Fruit fly (Drosophila melanogaster) whole organism, embryonic: ENCODE measurements around the gene AGO2.

Experiments used
- CG10366 ChIP-seq: fragments of 200-800 bp; sonication (Bioruptor generic); IDR thresholded peaks from 2 replicates; pipeline ENCODE4 v1.3.6; 2022; ENCODE audit warnings: missing biosample characterization, missing genetic modification characterization
- CG10979 ChIP-seq: fragments of 200-800 bp; sonication (Bioruptor generic); optimal IDR thresholded peaks from 2 replicates; lab custom pipeline; 2018; ENCODE audit warnings: missing biosample characterization, mild to moderate bottlenecking, missing genetic modification characterization, moderate library complexity
- CG13424 ChIP-seq: fragments of 200-800 bp; sonication (Bioruptor generic); optimal IDR thresholded peaks from 2 replicates; lab custom pipeline; 2019; ENCODE audit warnings: missing biosample characterization, mild to moderate bottlenecking, missing genetic modification characterization, moderate library complexity
- CG14050 ChIP-seq: fragments of 200-800 bp; sonication (Bioruptor generic); IDR thresholded peaks from 3 replicates; pipeline ENCODE4 v1.3.6; 2022; ENCODE audit warnings: missing biosample characterization, missing genetic modification characterization
- CG14965 ChIP-seq: fragments of 200-800 bp; sonication (Bioruptor generic); optimal IDR thresholded peaks from 2 replicates; lab custom pipeline; 2016; ENCODE audit warnings: missing biosample characterization, missing genetic modification characterization, borderline replicate concordance
- CG15011 ChIP-seq: fragments of 200-800 bp; sonication (Bioruptor generic); optimal IDR thresholded peaks from 3 replicates; lab custom pipeline; 2018; ENCODE audit warnings: missing biosample characterization, mild to moderate bottlenecking, missing genetic modification characterization
- CG15479 ChIP-seq: fragments of 200-800 bp; sonication (Bioruptor generic); optimal IDR thresholded peaks from 3 replicates; lab custom pipeline; 2019; ENCODE audit warnings: missing biosample characterization, mild to moderate bottlenecking, missing genetic modification characterization, moderate library complexity
- CG1602 ChIP-seq: fragments of 200-800 bp; sonication (Bioruptor generic); optimal IDR thresholded peaks from 3 replicates; lab custom pipeline; 2016; ENCODE audit warnings: missing biosample characterization, missing genetic modification characterization
- CG16813 ChIP-seq: fragments of 200-800 bp; sonication (Bioruptor generic); IDR thresholded peaks from 3 replicates; pipeline ENCODE4 v1.3.6; 2022; ENCODE audit warnings: missing biosample characterization, missing genetic modification characterization; ENCODE audit not compliant: partially characterized antibody
- CG17829 ChIP-seq: fragments of 200-800 bp; optimal IDR thresholded peaks from 2 replicates; lab custom pipeline; 2019; ENCODE audit warnings: missing biosample characterization, mild to moderate bottlenecking, missing genetic modification characterization, moderate library complexity
- CG1832 ChIP-seq: fragments of 200-800 bp; sonication (Bioruptor generic); optimal IDR thresholded peaks from 2 replicates; lab custom pipeline; 2017; ENCODE audit warnings: missing biosample characterization, mild to moderate bottlenecking, missing genetic modification characterization, inconsistent platforms
- CG18764 ChIP-seq: fragments of 200-800 bp; sonication (Bioruptor generic); optimal IDR thresholded peaks from 3 replicates; lab custom pipeline; 2016; ENCODE audit warnings: missing biosample characterization, missing genetic modification characterization
- CG2120 ChIP-seq: fragments of 200-800 bp; sonication (Bioruptor generic); optimal IDR thresholded peaks from 3 replicates; lab custom pipeline; 2016; ENCODE audit warnings: missing biosample characterization, missing genetic modification characterization
- CG2202 ChIP-seq: fragments of 200-800 bp; sonication (Bioruptor generic); optimal IDR thresholded peaks from 2 replicates; lab custom pipeline; 2018; ENCODE audit warnings: missing biosample characterization, mild to moderate bottlenecking, missing genetic modification characterization
- CG2712 ChIP-seq: fragments of 200-800 bp; optimal IDR thresholded peaks from 3 replicates; lab custom pipeline; 2019; ENCODE audit warnings: missing biosample characterization, mild to moderate bottlenecking, missing genetic modification characterization, moderate library complexity
- CG30403 ChIP-seq: fragments of 200-800 bp; sonication (Bioruptor generic); optimal IDR thresholded peaks from 3 replicates; lab custom pipeline; 2016; ENCODE audit warnings: missing biosample characterization, missing genetic modification characterization
- CG31388 ChIP-seq: fragments of 200-800 bp; sonication (Bioruptor generic); optimal IDR thresholded peaks from 2 replicates; lab custom pipeline; 2016; ENCODE audit warnings: missing biosample characterization, missing genetic modification characterization
- CG4328 ChIP-seq: fragments of 200-800 bp; sonication (Bioruptor generic); optimal IDR thresholded peaks from 3 replicates; lab custom pipeline; 2017; ENCODE audit warnings: missing biosample characterization, missing genetic modification reagents, missing genetic modification characterization
- CG4404 ChIP-seq: fragments of 200-800 bp; sonication (Bioruptor generic); IDR thresholded peaks from 2 replicates; pipeline ENCODE4 v1.3.6; 2022; ENCODE audit warnings: missing biosample characterization, missing genetic modification characterization
- CG6272 ChIP-seq: fragments of 200-800 bp; sonication (Bioruptor generic); IDR thresholded peaks from 2 replicates; pipeline ENCODE4 v1.3.6; 2022; ENCODE audit warnings: missing biosample characterization, missing genetic modification characterization
- CG8281 ChIP-seq: fragments of 200-800 bp; sonication (Bioruptor generic); optimal IDR thresholded peaks from 2 replicates; lab custom pipeline; 2018; ENCODE audit warnings: missing biosample characterization, mild to moderate bottlenecking, missing genetic modification characterization, moderate library complexity
- Dek ChIP-seq: fragments of 200-800 bp; sonication (Bioruptor generic); optimal IDR thresholded peaks from 3 replicates; lab custom pipeline; 2019; ENCODE audit warnings: missing biosample characterization, mild to moderate bottlenecking, missing genetic modification characterization, moderate library complexity
- Doc2 ChIP-seq: fragments of 200-800 bp; sonication (Bioruptor generic); IDR thresholded peaks from 2 replicates; pipeline ENCODE4 v1.3.6; 2022; ENCODE audit warnings: missing biosample characterization, missing genetic modification characterization
- Dp ChIP-seq: fragments of 200-800 bp; sonication (Bioruptor generic); optimal IDR thresholded peaks from 2 replicates; lab custom pipeline; 2018; ENCODE audit warnings: missing biosample characterization, mild to moderate bottlenecking, missing genetic modification characterization, moderate library complexity
- HLH4C ChIP-seq: fragments of 200-800 bp; sonication (Bioruptor generic); IDR thresholded peaks from 3 replicates; pipeline ENCODE4 v1.3.6; 2022; ENCODE audit warnings: missing biosample characterization, missing genetic modification characterization; ENCODE audit not compliant: partially characterized antibody
- HLHmδ ChIP-seq: fragments of 200-800 bp; sonication (Bioruptor generic); optimal IDR thresholded peaks from 2 replicates; lab custom pipeline; 2018; ENCODE audit warnings: missing biosample characterization, mild to moderate bottlenecking, missing genetic modification characterization, moderate library complexity
- Hmx ChIP-seq: fragments of 200-800 bp; sonication (Bioruptor generic); optimal IDR thresholded peaks from 2 replicates; lab custom pipeline; 2016; ENCODE audit warnings: missing biosample characterization, missing genetic modification characterization
- MBD-R2 ChIP-seq: fragments of 200-800 bp; sonication (Bioruptor generic); IDR thresholded peaks from 2 replicates; pipeline ENCODE4 v1.3.6; 2022; ENCODE audit warnings: missing biosample characterization, missing genetic modification characterization
- Rfx ChIP-seq: fragments of 200-800 bp; sonication (Bioruptor generic); IDR thresholded peaks from 2 replicates; pipeline ENCODE4 v1.3.6; 2022; ENCODE audit warnings: missing biosample characterization, missing genetic modification characterization
- Sry-δ ChIP-seq: fragments of 200-800 bp; sonication (Bioruptor generic); optimal IDR thresholded peaks from 2 replicates; lab custom pipeline; 2016; ENCODE audit warnings: missing biosample characterization, missing genetic modification characterization
- TFAM ChIP-seq: fragments of 200-800 bp; sonication (Bioruptor generic); optimal IDR thresholded peaks from 2 replicates; lab custom pipeline; 2017; ENCODE audit warnings: missing biosample characterization, missing genetic modification characterization, inconsistent platforms
- ac ChIP-seq: fragments of 200-800 bp; sonication (Bioruptor generic); optimal IDR thresholded peaks from 3 replicates; lab custom pipeline; 2017; ENCODE audit warnings: missing biosample characterization, mild to moderate bottlenecking, missing genetic modification characterization
- crc ChIP-seq: fragments of 200-800 bp; sonication (Bioruptor generic); optimal IDR thresholded peaks from 2 replicates; lab custom pipeline; 2016; ENCODE audit warnings: missing biosample characterization, missing genetic modification characterization
- croc ChIP-seq: fragments of 200-800 bp; sonication (Bioruptor generic); conservative IDR thresholded peaks from 3 replicates; pipeline ENCODE4 v1.3.6; 2022; ENCODE audit warnings: missing biosample characterization, missing genetic modification characterization
- dimm ChIP-seq: fragments of 200-800 bp; sonication (Bioruptor generic); IDR thresholded peaks from 2 replicates; pipeline ENCODE4 v1.3.6; 2022; ENCODE audit warnings: missing biosample characterization, missing genetic modification characterization
- ems ChIP-seq: fragments of 200-800 bp; sonication (Bioruptor generic); optimal IDR thresholded peaks from 3 replicates; lab custom pipeline; 2016; ENCODE audit warnings: missing biosample characterization, missing genetic modification characterization
- hb ChIP-seq: fragments of 200-800 bp; sonication (Bioruptor generic); IDR thresholded peaks from 3 replicates; pipeline ENCODE4 v1.3.6; 2022; ENCODE audit warnings: missing biosample characterization, missing genetic modification characterization; ENCODE audit not compliant: partially characterized antibody
- hbn ChIP-seq: fragments of 200-800 bp; sonication (Bioruptor generic); IDR thresholded peaks from 2 replicates; pipeline ENCODE4 v1.3.6; 2022; ENCODE audit warnings: missing biosample characterization, missing genetic modification characterization; ENCODE audit not compliant: partially characterized antibody
- hkb ChIP-seq, 2 experiments: fragments of 200-800 bp in 1 of 2; fragments of >200 bp in 1 of 2; sonication (Bioruptor generic) in 1 of 2; IDR thresholded peaks in 1 of 2; optimal IDR thresholded peaks in 1 of 2; 2 replicates each; pipeline versions ENCODE4 v1.3.6 to Lab custom; 2017 to 2022; ENCODE audit warnings: missing biosample characterization in 1 of 2, missing genetic modification characterization in 1 of 2
- kay ChIP-seq: fragments of 200-800 bp; sonication (Bioruptor generic); optimal IDR thresholded peaks from 2 replicates; lab custom pipeline; 2016; ENCODE audit warnings: missing biosample characterization, missing genetic modification characterization
- luna ChIP-seq: fragments of 200-800 bp; sonication (Bioruptor generic); optimal IDR thresholded peaks from 2 replicates; lab custom pipeline; 2016; ENCODE audit warnings: missing biosample characterization, missing genetic modification characterization
- pfk ChIP-seq: fragments of 200-800 bp; sonication (Bioruptor generic); optimal IDR thresholded peaks from 2 replicates; lab custom pipeline; 2018; ENCODE audit warnings: missing biosample characterization, mild to moderate bottlenecking, missing genetic modification characterization, moderate library complexity
- row ChIP-seq: fragments of 200-800 bp; sonication (Bioruptor generic); IDR thresholded peaks from 3 replicates; pipeline ENCODE4 v1.3.6; 2022; ENCODE audit warnings: missing biosample characterization, missing genetic modification characterization
- scrt ChIP-seq: fragments of 200-800 bp; sonication (Bioruptor generic); optimal IDR thresholded peaks from 2 replicates; lab custom pipeline; 2018; ENCODE audit warnings: missing biosample characterization, mild to moderate bottlenecking, missing genetic modification characterization, moderate library complexity
- tgo ChIP-seq: fragments of 200-800 bp; sonication (Bioruptor generic); IDR thresholded peaks from 3 replicates; pipeline ENCODE4 v1.3.6; 2022; ENCODE audit warnings: missing biosample characterization, missing genetic modification characterization
- unpg ChIP-seq: fragments of 200-800 bp; sonication (Bioruptor generic); optimal IDR thresholded peaks from 3 replicates; lab custom pipeline; 2018; ENCODE audit warnings: missing biosample characterization, mild to moderate bottlenecking, missing genetic modification characterization, moderate library complexity
- usp ChIP-seq: fragments of >200 bp; optimal IDR thresholded peaks from 2 replicates; lab custom pipeline; 2017; ENCODE audit warnings: missing biosample characterization, missing genetic modification characterization
- wek ChIP-seq: fragments of 200-800 bp; sonication (Bioruptor generic); optimal IDR thresholded peaks from 3 replicates; lab custom pipeline; 2018; ENCODE audit warnings: missing biosample characterization, mild to moderate bottlenecking, missing genetic modification characterization, moderate library complexity
- yki ChIP-seq: fragments of >200 bp; optimal IDR thresholded peaks from 3 replicates; lab custom pipeline; 2018
- zfh1 ChIP-seq: fragments of 200-800 bp; sonication (Bioruptor generic); IDR thresholded peaks from 3 replicates; pipeline ENCODE4 v1.3.6; 2022; ENCODE audit warnings: missing biosample characterization, missing genetic modification characterization

Gene AGO2

DNA sequence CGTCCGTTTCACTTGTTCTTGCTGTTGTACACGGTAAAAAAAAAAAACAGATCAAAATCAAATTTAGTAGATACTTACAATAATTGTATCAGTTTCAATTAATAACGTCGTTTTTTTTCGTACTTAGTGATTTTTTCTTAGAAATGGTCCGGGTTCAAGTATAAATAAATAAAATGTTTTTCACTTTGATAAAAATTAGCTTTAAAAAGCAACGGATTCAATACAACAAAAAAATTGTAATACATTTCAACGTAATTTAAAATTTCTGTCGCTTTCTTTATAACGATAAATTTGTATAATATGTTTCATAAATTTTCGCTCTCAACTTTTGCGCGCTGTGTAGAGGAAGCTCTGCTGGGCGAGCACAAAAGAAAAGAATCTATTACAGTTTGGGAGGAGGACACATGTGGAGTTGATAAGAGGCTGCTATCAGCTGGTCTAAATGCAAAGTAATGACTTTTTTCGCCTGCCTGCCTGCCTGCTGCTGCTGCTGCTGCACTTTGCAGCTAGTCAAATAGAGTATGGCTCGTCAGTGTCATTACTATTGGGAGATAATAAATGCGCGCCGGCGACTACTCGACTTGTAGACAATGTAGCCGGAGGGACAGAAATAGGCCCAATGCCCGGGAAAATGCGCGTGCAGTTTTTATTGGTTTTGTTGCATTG is 15.9 kb upstream of the AGO2 start (continued):
- TF ChIP-seq CG8281 (peak; percentile 49), row (GFP tag; lab: Robert Waterston, UW) (peak; percentile 67), hb (GFP tag; lab: Robert Waterston, UW) (no peak), CG17829 (peak; percentile 76), Dp (GFP tag; lab: Kevin White, UChicago) (no peak), CG10366 (GFP tag; lab: Robert Waterston, UW) (peak; percentile 35; the same call in 1 of the 2 replicates), CG14050 (GFP tag; lab: Robert Waterston, UW) (no peak), luna (no peak), CG10979 (tag; lab: Kevin White, UChicago) (peak; percentile 76), CG2712 (peak; percentile 80), ac (GFP tag; lab: Kevin White, UChicago) (no peak), Doc2 (no peak), Rfx (peak; percentile 59), CG2202 (tag; lab: Kevin White, UChicago) (peak; percentile 19), Hmx (GFP tag; lab: Kevin White, UChicago) (peak; percentile 49), yki (lab: Kevin White, UChicago) (no peak), Sry-δ (GFP tag; lab: Kevin White, UChicago) (peak; percentile 9), CG18764 (GFP tag; lab: Kevin White, UChicago) (no peak), CG4404 (peak; percentile 50), tgo (GFP tag; lab: Robert Waterston, UW) (peak; percentile 61), CG2120 (GFP tag; lab: Kevin White, UChicago) (peak; percentile 74), dimm (no peak), hkb (optimal IDR thresholded peaks at IDR 0.05; lab: Kevin White, UChicago) (no peak), hkb (GFP tag; IDR thresholded peaks at IDR 0.05; lab: Robert Waterston, UW) (0 out of 2 replicates have a peak, but pooled peaks have one; percentile 54), CG15011 (GFP tag; lab: Kevin White, UChicago) (peak; percentile 55), kay (GFP tag; lab: Kevin White, UChicago) (no peak), HLH4C (GFP tag; lab: Robert Waterston, UW) (no peak), CG13424 (tag; lab: Kevin White, UChicago) (peak; percentile 71), unpg (GFP tag; lab: Kevin White, UChicago) (peak; percentile 75), CG4328 (GFP tag; lab: Kevin White, UChicago) (no peak), CG14965 (GFP tag; lab: Kevin White, UChicago) (no peak), HLHmδ (GFP tag; lab: Kevin White, UChicago) (no peak), CG1832 (GFP tag; lab: Kevin White, UChicago) (no peak), hbn (GFP tag; lab: Robert Waterston, UW) (no peak), croc (peak; percentile 21; the same call in 1 of the 3 replicates), CG15479 (GFP tag; lab: Kevin White, UChicago) (peak; percentile 96), usp (GFP tag; lab: Kevin White, UChicago) (no peak), Dek (tag; lab: Kevin White, UChicago) (peak; percentile 43), ems (peak; percentile 21), CG1602 (peak; percentile 73), CG16813 (no peak), pfk (GFP tag; lab: Kevin White, UChicago) (no peak), scrt (GFP tag; lab: Kevin White, UChicago) (peak; percentile 49), crc (GFP tag; lab: Kevin White, UChicago) (peak; percentile 8), TFAM (no peak), wek (GFP tag; lab: Kevin White, UChicago) (no peak), zfh1 (GFP tag; lab: Robert Waterston, UW) (no peak), CG31388 (GFP tag; lab: Kevin White, UChicago) (no peak), MBD-R2 (GFP tag; lab: Robert Waterston, UW) (no peak), CG30403 (GFP tag; lab: Kevin White, UChicago) (peak; percentile 81), CG6272 (GFP tag; lab: Robert Waterston, UW) (peak; percentile 37; the same call in 1 of the 2 replicates)
